5 worm cellular contexts compared by ENCODE assay signal in the genomic region with DNA sequence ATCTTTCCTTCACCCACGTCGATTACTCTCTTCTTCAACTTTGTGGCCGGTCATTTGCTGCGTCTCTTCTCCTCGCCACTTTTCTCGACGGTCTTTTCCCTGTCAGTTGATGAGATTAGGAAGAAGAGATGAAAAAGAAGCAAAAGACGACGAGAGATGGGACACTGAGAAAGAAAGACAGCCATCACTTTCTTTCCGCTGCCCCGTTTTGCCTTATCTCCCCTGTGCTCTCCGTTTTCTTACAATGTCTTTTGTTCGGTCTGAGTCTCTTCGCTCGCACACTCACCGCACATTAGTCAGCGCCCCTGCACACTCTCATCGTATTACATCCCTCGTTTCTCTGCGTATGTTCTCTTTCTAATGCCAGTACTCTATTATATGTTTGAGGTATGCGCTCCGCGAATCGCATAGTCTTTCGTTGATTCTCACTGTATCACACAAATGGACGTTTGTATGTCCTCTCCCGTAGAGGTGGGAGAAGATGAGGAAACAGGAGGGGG.
A peak's percentile ranks its signal among the peaks of the same experiment; 100 is the strongest.
TF ChIP-seq lines count a peak whose summit lies in the region.

No protein-coding gene starts in this region.

TF ChIP-seq in whole organism, L1 larva, 84 proteins besides CTCF, POLR2A, EP300 and RAD21 (continues in another document):
- TF ChIP-seq Y116A8C.19 (tag; optimal IDR thresholded peaks at IDR 0.05; lab: Kevin White, UChicago; ENCODE audit: borderline replicate concordance) (peak; percentile 9), fos-1 (tag; optimal IDR thresholded peaks at IDR 0.05; lab: Kevin White, UChicago) (peak; percentile 95), blmp-1 (tag; optimal IDR thresholded peaks at IDR 0.05; lab: Kevin White, UChicago) (peak; percentile 96), nhr-90 (tag; optimal IDR thresholded peaks at IDR 0.05; lab: Kevin White, UChicago; ENCODE audit: poor library complexity) (peak; percentile 95), tlp-1 (tag; optimal IDR thresholded peaks at IDR 0.05; lab: Kevin White, UChicago) (no peak), fkh-4 (tag; optimal IDR thresholded peaks at IDR 0.05; lab: Kevin White, UChicago; ENCODE audit: borderline replicate concordance) (peak; percentile 63), ceh-8 (GFP tag; optimal IDR thresholded peaks at IDR 0.05; lab: Kevin White, UChicago) (peak; percentile 87), vab-15 (tag; optimal IDR thresholded peaks at IDR 0.05; lab: Kevin White, UChicago) (no peak), nhr-11 (tag; optimal IDR thresholded peaks at IDR 0.05; lab: Kevin White, UChicago) (peak; percentile 93), isw-1 (GFP tag; IDR thresholded peaks at IDR 0.05; lab: Robert Waterston, UW) (peak; percentile 84), ztf-11 (tag; optimal IDR thresholded peaks at IDR 0.05; lab: Kevin White, UChicago) (peak in 1 of 2 experiments; percentile 84), jun-1 (tag; optimal IDR thresholded peaks at IDR 0.05; lab: Kevin White, UChicago) (peak; percentile 95), unc-86 (tag; optimal IDR thresholded peaks at IDR 0.05; lab: Kevin White, UChicago) (peak; percentile 97), nhr-19 (GFP tag; conservative IDR thresholded peaks at IDR 0.05; lab: Robert Waterston, UW) (peak; percentile 94), lin-39 (tag; optimal IDR thresholded peaks at IDR 0.05; lab: Kevin White, UChicago) (peak; percentile 62), ets-5 (GFP tag; IDR thresholded peaks at IDR 0.05; lab: Robert Waterston, UW) (no peak)

TF ChIP-seq in whole organism, L3 larva, 47 proteins besides CTCF, POLR2A, EP300 and RAD21 (continues in another document):
- TF ChIP-seq fkh-10 (GFP tag; optimal IDR thresholded peaks at IDR 0.05; lab: Kevin White, UChicago) (peak; percentile 99), ceh-82 (tag; optimal IDR thresholded peaks at IDR 0.05; lab: Kevin White, UChicago) (peak; percentile 76), tbx-2 (tag; optimal IDR thresholded peaks at IDR 0.05; lab: Kevin White, UChicago) (peak; percentile 94), nhr-23 (tag; optimal IDR thresholded peaks at IDR 0.05; lab: Kevin White, UChicago) (peak; percentile 96), mml-1 (tag; optimal IDR thresholded peaks at IDR 0.05; lab: Kevin White, UChicago) (no peak), eor-1 (tag; optimal IDR thresholded peaks at IDR 0.05; lab: Kevin White, UChicago) (peak in 1 of 2 experiments; percentile 54), elt-3 (tag; optimal IDR thresholded peaks at IDR 0.05; lab: Kevin White, UChicago) (peak in 2 of 3 experiments; percentile 68 to 85), nhr-43 (tag; optimal IDR thresholded peaks at IDR 0.05; lab: Kevin White, UChicago; ENCODE audit: poor library complexity, severe bottlenecking) (peak; percentile 85), ama-1 (optimal IDR thresholded peaks at IDR 0.05; lab: Kevin White, UChicago) (peak; percentile 43), nhr-28 (tag; optimal IDR thresholded peaks at IDR 0.05; lab: Kevin White, UChicago) (no peak), egl-5 (tag; optimal IDR thresholded peaks at IDR 0.05; lab: Kevin White, UChicago) (peak; percentile 97), pha-4 (tag; optimal IDR thresholded peaks at IDR 0.05; lab: Kevin White, UChicago) (peak; percentile 98), elt-2 (tag; optimal IDR thresholded peaks at IDR 0.05; lab: Kevin White, UChicago) (peak; percentile 95), mdl-1 (tag; optimal IDR thresholded peaks at IDR 0.05; lab: Kevin White, UChicago) (peak; percentile 91), egl-27 (tag; optimal IDR thresholded peaks at IDR 0.05; lab: Kevin White, UChicago) (peak; percentile 92), nhr-77 (tag; optimal IDR thresholded peaks at IDR 0.05; lab: Kevin White, UChicago) (peak; percentile 88), unc-39 (tag; optimal IDR thresholded peaks at IDR 0.05; lab: Kevin White, UChicago) (peak; percentile 59)

TF ChIP-seq in whole organism, early embryonic, 17 proteins besides CTCF, POLR2A, EP300 and RAD21:
- TF ChIP-seq scrt-1 (GFP tag; IDR thresholded peaks at IDR 0.05; lab: Robert Waterston, UW): no peak
- TF ChIP-seq tbx-11 (GFP tag; IDR thresholded peaks at IDR 0.05; lab: Robert Waterston, UW): no peak
- TF ChIP-seq sea-1 (GFP tag; conservative IDR thresholded peaks at IDR 0.05; lab: Robert Waterston, UW): no peak
- TF ChIP-seq ceh-36 (tag; optimal IDR thresholded peaks at IDR 0.05; lab: Kevin White, UChicago): no peak
- TF ChIP-seq F13C5.2 (tag; optimal IDR thresholded peaks at IDR 0.05; lab: Kevin White, UChicago): peak; percentile 82
- TF ChIP-seq B0310.2 (tag; optimal IDR thresholded peaks at IDR 0.05; lab: Kevin White, UChicago): peak; percentile 52
- TF ChIP-seq hmbx-1 (tag; optimal IDR thresholded peaks at IDR 0.05; lab: Kevin White, UChicago): no peak
- TF ChIP-seq ets-7 (tag; optimal IDR thresholded peaks at IDR 0.05; lab: Kevin White, UChicago): peak; percentile 22
- 0 out of 2 replicates have a peak, but pooled peaks have one; percentile 6 for TF ChIP-seq flt-1 (GFP tag; IDR thresholded peaks at IDR 0.05; lab: Robert Waterston, UW)
- TF ChIP-seq hnd-1 (tag; optimal IDR thresholded peaks at IDR 0.05; lab: Kevin White, UChicago): peak; percentile 3
- TF ChIP-seq hmg-4 (GFP tag; optimal IDR thresholded peaks at IDR 0.05; lab: Kevin White, UChicago): peak; percentile 88
- peak; percentile 46 for TF ChIP-seq aly-1 (tag; optimal IDR thresholded peaks at IDR 0.05; lab: Kevin White, UChicago)
- TF ChIP-seq ceh-13 (GFP tag; optimal IDR thresholded peaks at IDR 0.05; lab: Kevin White, UChicago): peak; percentile 28

TF ChIP-seq in whole organism, midembryonic, 9 proteins besides CTCF, POLR2A, EP300 and RAD21:
- TF ChIP-seq flt-1 (GFP tag; IDR thresholded peaks at IDR 0.05; lab: Robert Waterston, UW) (peak; percentile 64; the same call in 1 of the 2 replicates), cog-1 (tag; optimal IDR thresholded peaks at IDR 0.05; lab: Kevin White, UChicago) (peak; percentile 96), tab-1 (GFP tag; IDR thresholded peaks at IDR 0.05; lab: Robert Waterston, UW) (0 out of 2 replicates have a peak, but pooled peaks have one; percentile 28), T22C8.4 (GFP tag; IDR thresholded peaks at IDR 0.05; lab: Robert Waterston, UW) (no peak)
TF ChIP-seq in whole organism, midembryonic: peak in this region for 3.

TF ChIP-seq in whole organism, young adult, 124 proteins besides CTCF, POLR2A, EP300 and RAD21 (continues in another document):
- TF ChIP-seq lsy-27 (tag; optimal IDR thresholded peaks at IDR 0.05; lab: Kevin White, UChicago; ENCODE audit: borderline replicate concordance, insufficient read depth) (no peak), ceh-91 (GFP tag; IDR thresholded peaks at IDR 0.05; lab: Robert Waterston, UW) (no peak), attf-5 (GFP tag; optimal IDR thresholded peaks at IDR 0.05; lab: Kevin White, UChicago) (peak; percentile 81), ztf-26 (tag; optimal IDR thresholded peaks at IDR 0.05; lab: Kevin White, UChicago) (peak; percentile 85), pbrm-1 (GFP tag; IDR thresholded peaks at IDR 0.05; lab: Robert Waterston, UW) (peak; percentile 69), snpc-4 (GFP tag; optimal IDR thresholded peaks at IDR 0.05; lab: Kevin White, UChicago) (no peak), snpc-4 (tag; optimal IDR thresholded peaks at IDR 0.05; lab: Kevin White, UChicago) (peak in 3 of 4 experiments; percentile 50 to 78 (median 64)), B0336.3 (GFP tag; IDR thresholded peaks at IDR 0.05; lab: Robert Waterston, UW) (peak; percentile 94), attf-3 (GFP tag; conservative IDR thresholded peaks at IDR 0.05; lab: Robert Waterston, UW) (0 out of 2 replicates have a peak, but pooled peaks have one; percentile 22), madf-3 (GFP tag; IDR thresholded peaks at IDR 0.05; lab: Robert Waterston, UW) (0 out of 2 replicates have a peak, but pooled peaks have one; percentile 48), mcd-1 (GFP tag; IDR thresholded peaks at IDR 0.05; lab: Robert Waterston, UW) (peak; percentile 68), rpc-1 (optimal IDR thresholded peaks at IDR 0.05; lab: Kevin White, UChicago) (no peak), rpc-1 (tag; optimal IDR thresholded peaks at IDR 0.05; lab: Kevin White, UChicago) (no peak), efl-1 (GFP tag; optimal IDR thresholded peaks at IDR 0.05; lab: Kevin White, UChicago) (no peak), sea-2 (GFP tag; IDR thresholded peaks at IDR 0.05; lab: Robert Waterston, UW) (no peak), ceh-79 (tag; optimal IDR thresholded peaks at IDR 0.05; lab: Kevin White, UChicago) (no peak), K11D2.4 (GFP tag; IDR thresholded peaks at IDR 0.05; lab: Robert Waterston, UW) (peak; percentile 70; the same call in 1 of the 2 replicates), aptf-3 (GFP tag; IDR thresholded peaks at IDR 0.05; lab: Robert Waterston, UW) (no peak), bed-1 (GFP tag; IDR thresholded peaks at IDR 0.05; lab: Robert Waterston, UW) (no peak), F22D6.2 (tag; optimal IDR thresholded peaks at IDR 0.05; lab: Kevin White, UChicago) (peak; percentile 3), hsf-1 (GFP tag; IDR thresholded peaks at IDR 0.05; lab: Robert Waterston, UW) (no peak), Y67H2A.10 (GFP tag; conservative IDR thresholded peaks at IDR 0.05; lab: Robert Waterston, UW) (no peak), egrh-3 (GFP tag; IDR thresholded peaks at IDR 0.05; lab: Robert Waterston, UW) (no peak; the same call in none of the 2 replicates), dpl-1 (GFP tag; optimal IDR thresholded peaks at IDR 0.05; lab: Kevin White, UChicago) (no peak), unc-62 (GFP tag; optimal IDR thresholded peaks at IDR 0.05; lab: Kevin White, UChicago) (peak; percentile 58), nfya-1 (tag; optimal IDR thresholded peaks at IDR 0.05; lab: Kevin White, UChicago; ENCODE audit: borderline replicate concordance, insufficient read depth) (no peak), ztf-22 (GFP tag; optimal IDR thresholded peaks at IDR 0.05; lab: Kevin White, UChicago) (peak; percentile 87), F37B4.10 (GFP tag; IDR thresholded peaks at IDR 0.05; lab: Robert Waterston, UW) (no peak), F57A8.1 (GFP tag; optimal IDR thresholded peaks at IDR 0.05; lab: Kevin White, UChicago) (no peak), nhr-27 (tag; optimal IDR thresholded peaks at IDR 0.05; lab: Kevin White, UChicago) (no peak), lag-1 (GFP tag; IDR thresholded peaks at IDR 0.05; lab: Robert Waterston, UW) (no peak), nfyb-1 (GFP tag; IDR thresholded peaks at IDR 0.05; lab: Robert Waterston, UW) (peak; percentile 85; the same call in 1 of the 2 replicates), lir-1 (GFP tag; conservative IDR thresholded peaks at IDR 0.05; lab: Robert Waterston, UW) (0 out of 2 replicates have a peak, but pooled peaks have one; percentile 35), unc-130 (GFP tag; optimal IDR thresholded peaks at IDR 0.05; lab: Kevin White, UChicago) (no peak), hrde-1 (tag; optimal IDR thresholded peaks at IDR 0.05; lab: Kevin White, UChicago; ENCODE audit: borderline replicate concordance) (no peak), ekl-4 (GFP tag; IDR thresholded peaks at IDR 0.05; lab: Robert Waterston, UW) (0 out of 2 replicates have a peak, but pooled peaks have one; percentile 80), madf-6 (GFP tag; IDR thresholded peaks at IDR 0.05; lab: Robert Waterston, UW) (no peak)

Comparison
In these comparisons a context has a peak if more than half of its experiments do, and no peak if none do; other contexts are left out.
1. Of the 8 proteins assayed by ChIP-seq in both whole organism, young adult and whole organism, L1 larva: peak only in whole organism, young adult: none; only in whole organism, L1 larva: ama-1, dpl-1, efl-1 and unc-130; in both: nhr-90, snpc-4 and unc-62; in neither: 0; mixed calls (peak in some experiments, not most) for 1.